Worm (Caenorhabditis elegans) whole organism, young adult: ENCODE data around the gene T13C5.6.

ENCODE experiments used
- B0019.2 ChIP-seq: fragments of 200-800 bp; sonication (Bioruptor generic); conservative IDR thresholded peaks from 2 replicates; pipeline ENCODE4 v1.3.6; 2022; ENCODE audit warnings: missing genetic modification reagents, missing genetic modification characterization, missing compliant biosample characterization
- B0336.3 ChIP-seq: fragments of 200-800 bp; sonication (Bioruptor generic); IDR thresholded peaks from 2 replicates; pipeline ENCODE4 v1.3.6; 2022; ENCODE audit warnings: missing genetic modification characterization, missing compliant biosample characterization
- C17E4.6 ChIP-seq: fragments of 200-800 bp; sonication (Bioruptor generic); IDR thresholded peaks from 2 replicates; pipeline ENCODE4 v1.3.6; 2022; ENCODE audit warnings: missing genetic modification reagents, missing genetic modification characterization, missing compliant biosample characterization
- F33H1.4 ChIP-seq: fragments of 200-800 bp; sonication (Bioruptor generic); IDR thresholded peaks from 2 replicates; pipeline ENCODE4 v1.3.6; 2022; ENCODE audit warnings: missing genetic modification reagents, missing genetic modification characterization, missing compliant biosample characterization
- F37B4.10 ChIP-seq: fragments of 200-800 bp; sonication (Bioruptor generic); IDR thresholded peaks from 2 replicates; pipeline ENCODE4 v1.3.6; 2022; ENCODE audit warnings: missing genetic modification characterization, missing compliant biosample characterization
- F49E8.2 ChIP-seq: sonication (generic microtip); optimal IDR thresholded peaks from 3 replicates; lab custom pipeline; 2017; ENCODE audit warnings: missing genetic modification characterization, mild to moderate bottlenecking, missing compliant biosample characterization, antibody characterized with exemption, moderate library complexity; ENCODE audit not compliant: insufficient read depth
- K12H6.12 ChIP-seq: fragments of 200-800 bp; sonication (Bioruptor generic); optimal IDR thresholded peaks from 2 replicates; lab custom pipeline; 2018; ENCODE audit warnings: mild to moderate bottlenecking, missing genetic modification characterization, missing compliant biosample characterization
- T26A5.8 ChIP-seq: sonication (generic microtip); optimal IDR thresholded peaks from 2 replicates; lab custom pipeline; 2016; ENCODE audit warnings: missing genetic modification characterization, missing compliant biosample characterization
- Y56A3A.18 ChIP-seq: fragments of 200-800 bp; sonication (Bioruptor generic); IDR thresholded peaks from 2 replicates; pipeline ENCODE4 v1.3.6; 2022; ENCODE audit warnings: missing genetic modification reagents, missing genetic modification characterization, missing compliant biosample characterization
- Y67H2A.10 ChIP-seq: fragments of 200-800 bp; sonication (Bioruptor generic); conservative IDR thresholded peaks from 2 replicates; pipeline ENCODE4 v1.3.6; 2022; ENCODE audit warnings: missing genetic modification reagents, missing genetic modification characterization, missing compliant biosample characterization
- Y79H2A.3 ChIP-seq: fragments of 200-800 bp; sonication (Bioruptor generic); conservative IDR thresholded peaks from 2 replicates; pipeline ENCODE4 v1.3.6; 2022; ENCODE audit warnings: missing genetic modification reagents, missing genetic modification characterization, missing compliant biosample characterization
- Y95B8A.8 ChIP-seq: fragments of 200-800 bp; sonication (Bioruptor generic); IDR thresholded peaks from 2 replicates; pipeline ENCODE4 v1.3.6; 2022; ENCODE audit warnings: missing genetic modification reagents, missing genetic modification characterization, missing compliant biosample characterization
- akir-1 ChIP-seq: fragments of 200-800 bp; sonication (Bioruptor generic); optimal IDR thresholded peaks from 2 replicates; lab custom pipeline; 2018; ENCODE audit warnings: mild to moderate bottlenecking, missing genetic modification characterization, moderate library complexity, missing compliant biosample characterization
- aptf-3 ChIP-seq: fragments of 200-800 bp; sonication (Bioruptor generic); IDR thresholded peaks from 2 replicates; pipeline ENCODE4 v1.3.6; 2022; ENCODE audit warnings: missing genetic modification characterization, missing compliant biosample characterization
- attf-3 ChIP-seq: fragments of 200-800 bp; sonication (Bioruptor generic); conservative IDR thresholded peaks from 2 replicates; pipeline ENCODE4 v1.3.6; 2022; ENCODE audit warnings: missing genetic modification reagents, missing genetic modification characterization, missing compliant biosample characterization
- bed-1 ChIP-seq: fragments of 200-800 bp; sonication (Bioruptor generic); IDR thresholded peaks from 2 replicates; pipeline ENCODE4 v1.3.6; 2022; ENCODE audit warnings: missing genetic modification reagents, missing genetic modification characterization, missing compliant biosample characterization
- bed-2 ChIP-seq: fragments of 200-800 bp; sonication (Bioruptor generic); IDR thresholded peaks from 2 replicates; pipeline ENCODE4 v1.3.6; 2022; ENCODE audit warnings: missing genetic modification reagents, missing genetic modification characterization, missing compliant biosample characterization
- ceh-100 ChIP-seq: fragments of 200-800 bp; sonication (Bioruptor generic); IDR thresholded peaks from 2 replicates; pipeline ENCODE4 v1.3.6; 2022; ENCODE audit warnings: missing genetic modification reagents, missing genetic modification characterization, missing compliant biosample characterization
- ceh-40 ChIP-seq: fragments of 200-800 bp; sonication (Bioruptor generic); IDR thresholded peaks from 2 replicates; pipeline ENCODE4 v1.3.6; 2022; ENCODE audit warnings: missing genetic modification characterization, missing compliant biosample characterization
- ceh-91 ChIP-seq: fragments of 200-800 bp; sonication (Bioruptor generic); IDR thresholded peaks from 2 replicates; pipeline ENCODE4 v1.3.6; 2022; ENCODE audit warnings: missing genetic modification reagents, missing genetic modification characterization, missing compliant biosample characterization
- dox-1 ChIP-seq: fragments of 200-800 bp; sonication (Bioruptor generic); IDR thresholded peaks from 2 replicates; pipeline ENCODE4 v1.3.6; 2022; ENCODE audit warnings: missing genetic modification reagents, missing genetic modification characterization, missing compliant biosample characterization
- egrh-3 ChIP-seq: fragments of 200-800 bp; sonication (Bioruptor generic); IDR thresholded peaks from 2 replicates; pipeline ENCODE4 v1.3.6; 2022; ENCODE audit warnings: missing genetic modification reagents, missing genetic modification characterization, missing compliant biosample characterization
- ekl-4 ChIP-seq: fragments of 200-800 bp; sonication (Bioruptor generic); IDR thresholded peaks from 2 replicates; pipeline ENCODE4 v1.3.6; 2022; ENCODE audit warnings: missing genetic modification reagents, missing genetic modification characterization, missing compliant biosample characterization
- ets-4 ChIP-seq: fragments of 200-800 bp; sonication (Bioruptor generic); optimal IDR thresholded peaks from 2 replicates; lab custom pipeline; 2018; ENCODE audit warnings: mild to moderate bottlenecking, missing genetic modification characterization, missing compliant biosample characterization
- hlh-12 ChIP-seq: sonication (generic microtip); optimal IDR thresholded peaks from 2 replicates; lab custom pipeline; 2016; ENCODE audit warnings: missing genetic modification characterization, missing compliant biosample characterization
- let-526 ChIP-seq: fragments of 200-800 bp; sonication (Bioruptor generic); IDR thresholded peaks from 2 replicates; pipeline ENCODE4 v1.3.6; 2022; ENCODE audit warnings: missing genetic modification reagents, missing genetic modification characterization, missing compliant biosample characterization
- let-607 ChIP-seq, 2 experiments: fragments of 200-800 bp in 1 of 2; sonication (Bioruptor generic) in 1 of 2; sonication (generic microtip) in 1 of 2; optimal IDR thresholded peaks; 2 replicates each; lab custom pipeline; 2016 to 2018; ENCODE audit warnings: mild to moderate bottlenecking in 2 of 2, missing compliant biosample characterization in 2 of 2, missing genetic modification characterization in 2 of 2, moderate library complexity in 2 of 2, missing genotype in 1 of 2
- lin-26 ChIP-seq: fragments of 200-800 bp; sonication (Bioruptor generic); IDR thresholded peaks from 2 replicates; pipeline ENCODE4 v1.3.6; 2022; ENCODE audit warnings: missing genetic modification reagents, missing genetic modification characterization, missing compliant biosample characterization
- lin-35 ChIP-seq, 3 experiments: fragments of 150-350 bp in 2 of 3; sonication (generic microtip) in 1 of 3; optimal IDR thresholded peaks; 2 replicates each; lab custom pipeline; 2014 to 2018; ENCODE audit warnings: missing biosample characterization in 3 of 3, missing genetic modification characterization in 3 of 3, missing genetic modification reagents in 3 of 3
- lin-54 ChIP-seq: fragments of 200-800 bp; sonication (Bioruptor generic); optimal IDR thresholded peaks from 2 replicates; lab custom pipeline; 2018; ENCODE audit warnings: mild to moderate bottlenecking, missing genetic modification characterization, missing compliant biosample characterization
- lir-1 ChIP-seq: fragments of 200-800 bp; sonication (Bioruptor generic); conservative IDR thresholded peaks from 2 replicates; pipeline ENCODE4 v1.3.6; 2022; ENCODE audit warnings: missing genetic modification reagents, missing genetic modification characterization, missing compliant biosample characterization
- lsy-27 ChIP-seq: sonication (generic microtip); optimal IDR thresholded peaks from 2 replicates; lab custom pipeline; 2017; ENCODE audit warnings: missing genetic modification characterization, mild to moderate bottlenecking, missing compliant biosample characterization, antibody characterized with exemption, missing genotype, borderline replicate concordance; ENCODE audit not compliant: insufficient read depth
- madf-10 ChIP-seq: sonication (generic microtip); optimal IDR thresholded peaks from 2 replicates; lab custom pipeline; 2016; ENCODE audit warnings: mild to moderate bottlenecking, missing genetic modification characterization, missing compliant biosample characterization
- madf-6 ChIP-seq: fragments of 200-800 bp; sonication (Bioruptor generic); IDR thresholded peaks from 2 replicates; pipeline ENCODE4 v1.3.6; 2022; ENCODE audit warnings: missing genetic modification reagents, missing genetic modification characterization, missing compliant biosample characterization
- mcd-1 ChIP-seq: fragments of 200-800 bp; sonication (Bioruptor generic); IDR thresholded peaks from 2 replicates; pipeline ENCODE4 v1.3.6; 2022; ENCODE audit warnings: missing genetic modification reagents, missing genetic modification characterization, missing compliant biosample characterization
- mel-28 ChIP-seq: sonication (generic microtip); optimal IDR thresholded peaks from 2 replicates; lab custom pipeline; 2016; ENCODE audit warnings: borderline replicate concordance, mild to moderate bottlenecking, missing genetic modification characterization, missing compliant biosample characterization
- mes-4 ChIP-seq: sonication (generic microtip); optimal IDR thresholded peaks from 2 replicates; lab custom pipeline; 2016; ENCODE audit warnings: missing genotype, missing genetic modification characterization, missing compliant biosample characterization
- nfya-1 ChIP-seq: sonication (generic microtip); optimal IDR thresholded peaks from 2 replicates; lab custom pipeline; 2017; ENCODE audit warnings: antibody characterized with exemption, missing compliant biosample characterization, missing genetic modification characterization, borderline replicate concordance; ENCODE audit not compliant: insufficient read depth
- nhr-179 ChIP-seq: sonication (generic microtip); optimal IDR thresholded peaks from 2 replicates; lab custom pipeline; 2016; ENCODE audit warnings: mild to moderate bottlenecking, missing genetic modification characterization, missing compliant biosample characterization
- nhr-80 ChIP-seq: sonication (generic microtip); optimal IDR thresholded peaks from 2 replicates; lab custom pipeline; 2016; ENCODE audit warnings: missing genetic modification characterization, missing compliant biosample characterization
- rcor-1 ChIP-seq: fragments of 200-800 bp; sonication (Bioruptor generic); IDR thresholded peaks from 2 replicates; pipeline ENCODE4 v1.3.6; 2022; ENCODE audit warnings: missing genetic modification reagents, missing genetic modification characterization, missing compliant biosample characterization
- snpc-1.3 ChIP-seq: sonication (generic microtip); optimal IDR thresholded peaks from 2 replicates; lab custom pipeline; 2017; ENCODE audit warnings: missing genetic modification characterization, mild to moderate bottlenecking, missing compliant biosample characterization, antibody characterized with exemption, moderate library complexity, missing genotype, missing genetic modification reagents; ENCODE audit not compliant: insufficient read depth
- snpc-4 ChIP-seq, 5 experiments: fragments of 150-350 bp in 1 of 5; sonication (generic microtip) in 4 of 5; optimal IDR thresholded peaks; 2 replicates each; lab custom pipeline; 2014 to 2018; ENCODE audit warnings: missing genetic modification characterization in 5 of 5, missing biosample characterization in 3 of 5, antibody characterized with exemption in 2 of 5, mild to moderate bottlenecking in 2 of 5, missing compliant biosample characterization in 2 of 5, missing genotype in 2 of 5, moderate library complexity in 2 of 5, missing genetic modification reagents in 1 of 5
- tbx-9 ChIP-seq: sonication (generic microtip); optimal IDR thresholded peaks from 2 replicates; lab custom pipeline; 2016; ENCODE audit warnings: borderline replicate concordance, missing genetic modification characterization, inconsistent platforms, missing compliant biosample characterization
- ztf-26 ChIP-seq: sonication (generic microtip); optimal IDR thresholded peaks from 2 replicates; lab custom pipeline; 2017; ENCODE audit warnings: missing genetic modification characterization, missing compliant biosample characterization
- ztf-28 ChIP-seq: fragments of 200-800 bp; sonication (Bioruptor generic); IDR thresholded peaks from 2 replicates; pipeline ENCODE4 v1.3.6; 2022; ENCODE audit warnings: missing genetic modification reagents, missing genetic modification characterization, missing compliant biosample characterization
- ztf-3 ChIP-seq: fragments of 200-800 bp; sonication (Bioruptor generic); optimal IDR thresholded peaks from 2 replicates; lab custom pipeline; 2018; ENCODE audit warnings: mild to moderate bottlenecking, missing genetic modification characterization, missing compliant biosample characterization

Gene T13C5.6

DNA sequence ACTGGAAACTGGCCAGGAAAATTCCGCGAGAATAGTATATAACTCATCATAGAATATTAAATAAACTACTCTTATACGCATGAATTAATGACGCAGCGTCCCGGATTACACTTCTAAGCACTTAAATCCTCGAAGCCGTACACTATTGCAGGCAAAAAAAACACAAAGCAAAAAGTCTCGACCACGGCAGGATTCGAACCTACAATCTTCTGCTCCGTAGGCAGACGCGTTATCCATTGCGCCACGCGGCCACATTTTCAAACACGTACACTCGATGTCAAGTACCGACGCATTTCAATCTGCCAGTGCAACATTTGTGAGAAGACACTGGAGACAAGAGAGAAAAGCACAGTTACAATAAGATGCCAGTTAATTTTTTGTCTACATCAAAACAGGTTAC lies 12.4 kb upstream of the T13C5.6 start (continued):
- TF ChIP-seq bed-1 (GFP tag; lab: Robert Waterston, UW) (0 out of 2 replicates have a peak, but pooled peaks have one; percentile 64), rcor-1 (GFP tag; lab: Robert Waterston, UW) (no peak), ztf-26 (tag; lab: Kevin White, UChicago) (peak; percentile 55), nhr-80 (tag; lab: Kevin White, UChicago) (no peak), C17E4.6 (GFP tag; lab: Robert Waterston, UW) (no peak), nhr-179 (tag; lab: Kevin White, UChicago) (peak; percentile 15), snpc-1.3 (tag; lab: Kevin White, UChicago) (no peak), Y95B8A.8 (no peak), ceh-100 (GFP tag; lab: Robert Waterston, UW) (no peak), snpc-4 (GFP tag; optimal IDR thresholded peaks at IDR 0.05; lab: Kevin White, UChicago) (peak; percentile 62), snpc-4 (tag; optimal IDR thresholded peaks at IDR 0.05; lab: Kevin White, UChicago) (no peak), bed-2 (no peak), madf-6 (no peak), F49E8.2 (tag; lab: Kevin White, UChicago) (no peak), B0019.2 (GFP tag; lab: Robert Waterston, UW) (0 out of 2 replicates have a peak, but pooled peaks have one; percentile 54), aptf-3 (GFP tag; lab: Robert Waterston, UW) (no peak), lin-26 (GFP tag; lab: Robert Waterston, UW) (peak; percentile 89), mes-4 (peak; percentile 51), dox-1 (GFP tag; lab: Robert Waterston, UW) (no peak; the same call in 1 of the 2 replicates), lsy-27 (peak; percentile 57), madf-10 (tag; lab: Kevin White, UChicago) (peak; percentile 57), akir-1 (no peak), tbx-9 (no peak), let-607 (tag; optimal IDR thresholded peaks at IDR 0.05; lab: Kevin White, UChicago) (peak in 1 of 2 experiments; percentile 33), lin-35 (GFP tag; optimal IDR thresholded peaks at IDR 0.05; lab: Kevin White, UChicago) (no peak), Y79H2A.3 (GFP tag; lab: Robert Waterston, UW) (no peak), Y56A3A.18 (GFP tag; lab: Robert Waterston, UW) (peak; percentile 68; the same call in 1 of the 2 replicates), attf-3 (GFP tag; lab: Robert Waterston, UW) (no peak), T26A5.8 (tag; lab: Kevin White, UChicago) (no peak), B0336.3 (GFP tag; lab: Robert Waterston, UW) (no peak; the same call in 1 of the 2 replicates), Y67H2A.10 (GFP tag; lab: Robert Waterston, UW) (no peak), nfya-1 (tag; lab: Kevin White, UChicago) (no peak), egrh-3 (GFP tag; lab: Robert Waterston, UW) (no peak), mel-28 (tag; lab: Kevin White, UChicago) (no peak), F37B4.10 (GFP tag; lab: Robert Waterston, UW) (no peak), ets-4 (GFP tag; lab: Kevin White, UChicago) (peak; percentile 16), mcd-1 (no peak), ceh-91 (GFP tag; lab: Robert Waterston, UW) (no peak), ceh-40 (GFP tag; lab: Robert Waterston, UW) (0 out of 2 replicates have a peak, but pooled peaks have one; percentile 18), let-526 (GFP tag; lab: Robert Waterston, UW) (0 out of 2 replicates have a peak, but pooled peaks have one; percentile 22), hlh-12 (tag; lab: Kevin White, UChicago) (no peak), F33H1.4 (GFP tag; lab: Robert Waterston, UW) (no peak), ekl-4 (GFP tag; lab: Robert Waterston, UW) (0 out of 2 replicates have a peak, but pooled peaks have one; percentile 13), ztf-3 (no peak), lin-54 (GFP tag; lab: Kevin White, UChicago) (peak; percentile 37), ztf-28 (GFP tag; lab: Robert Waterston, UW) (peak; percentile 85; the same call in 1 of the 2 replicates), lir-1 (GFP tag; lab: Robert Waterston, UW) (no peak), K12H6.12 (tag; lab: Kevin White, UChicago) (peak; percentile 13)
